Fruit fly (Drosophila melanogaster): ENCODE data around the gene Esyt2.

DNA sequence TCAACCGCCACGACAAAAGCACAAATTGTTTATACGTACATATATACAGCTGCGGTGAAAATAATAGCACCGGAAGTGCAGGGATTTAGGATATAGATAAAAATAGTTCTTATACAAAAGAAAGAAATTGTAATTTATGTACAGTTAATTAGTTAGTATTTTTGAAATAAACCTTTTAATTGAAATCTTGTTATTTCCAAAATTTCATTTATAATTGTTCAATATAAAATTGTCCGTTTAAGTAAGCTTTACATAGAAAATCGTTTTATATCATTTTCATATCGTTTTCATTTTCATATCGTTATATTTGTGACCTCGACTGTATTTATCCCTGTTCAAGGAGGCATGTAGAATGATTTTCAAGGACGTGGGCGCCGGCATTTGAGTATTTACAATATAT lies 29.6 kb downstream of the Esyt2 start:
- TF ChIP-seq tai (GFP tag; optimal IDR thresholded peaks at IDR 0.05) (no peak), CG9705 (GFP tag; optimal IDR thresholded peaks at IDR 0.05) (no peak), N (GFP tag; optimal IDR thresholded peaks at IDR 0.05) (no peak), Dfd (GFP tag; optimal IDR thresholded peaks at IDR 0.05) (peak; percentile 3), OdsH (GFP tag; optimal IDR thresholded peaks at IDR 0.05) (peak; percentile 49), br (GFP tag; optimal IDR thresholded peaks at IDR 0.05) (no peak), dl (GFP tag; optimal IDR thresholded peaks at IDR 0.05; ENCODE audit: insufficient read depth in 1 of 2, partially characterized antibody in 2 of 2) (no peak), sage (GFP tag; optimal IDR thresholded peaks at IDR 0.05) (no peak), Myc (optimal IDR thresholded peaks at IDR 0.05) (no peak), psq (GFP tag; optimal IDR thresholded peaks at IDR 0.05) (peak; percentile 31), dsf (GFP tag; optimal IDR thresholded peaks at IDR 0.05; ENCODE audit: borderline replicate concordance) (no peak), brk (GFP tag; optimal IDR thresholded peaks at IDR 0.05) (no peak), Abd-B (GFP tag; optimal IDR thresholded peaks at IDR 0.05) (no peak)
